Fruit fly (Drosophila melanogaster) whole organism, wandering third instar larva: ENCODE measurements around the gene CG12395.

Experiments
- Abd-B ChIP-seq: fragments of >200 bp; optimal IDR thresholded peaks from 2 replicates; lab custom pipeline; 2017; ENCODE audit warnings: missing biosample characterization, missing genetic modification characterization
- CG32264 ChIP-seq: fragments of 200-800 bp; sonication (Bioruptor generic); optimal IDR thresholded peaks from 2 replicates; lab custom pipeline; 2016; ENCODE audit warnings: missing biosample characterization, missing genetic modification characterization
- CG9705 ChIP-seq: fragments of 200-800 bp; sonication (Bioruptor generic); optimal IDR thresholded peaks from 2 replicates; lab custom pipeline; 2018; ENCODE audit warnings: missing biosample characterization, mild to moderate bottlenecking, missing genetic modification characterization
- CrebA ChIP-seq: fragments of 200-800 bp; sonication (Bioruptor generic); optimal IDR thresholded peaks from 2 replicates; lab custom pipeline; 2016; ENCODE audit warnings: missing biosample characterization, mild to moderate bottlenecking, missing genetic modification characterization, borderline replicate concordance
- Dfd ChIP-seq: fragments of >200 bp; optimal IDR thresholded peaks from 2 replicates; lab custom pipeline; 2017; ENCODE audit warnings: missing biosample characterization, missing genetic modification characterization
- Dif ChIP-seq: fragments of 200-275, 200-300 bp; sonication (Bioruptor generic); optimal IDR thresholded peaks from 2 replicates; lab custom pipeline; 2018; ENCODE audit warnings: missing biosample characterization, missing genetic modification characterization; ENCODE audit not compliant: partially characterized antibody
- GATAd ChIP-seq: sonication (Bioruptor generic); optimal IDR thresholded peaks from 2 replicates; lab custom pipeline; 2016; ENCODE audit warnings: missing biosample characterization, missing genetic modification characterization
- HLH106 ChIP-seq: fragments of 200-800 bp; optimal IDR thresholded peaks from 3 replicates; lab custom pipeline; 2019; ENCODE audit warnings: missing biosample characterization, mild to moderate bottlenecking, missing genetic modification characterization, moderate library complexity
- Hnf4 ChIP-seq: fragments of 200-800 bp; sonication (Bioruptor generic); optimal IDR thresholded peaks from 2 replicates; lab custom pipeline; 2016; ENCODE audit warnings: missing biosample characterization, mild to moderate bottlenecking, missing genetic modification characterization
- Hr78 ChIP-seq: fragments of >200 bp; optimal IDR thresholded peaks from 2 replicates; lab custom pipeline; 2017; ENCODE audit warnings: missing biosample characterization, missing genetic modification characterization
- Hr83 ChIP-seq: fragments of 200-300 bp; sonication (Bioruptor generic); optimal IDR thresholded peaks from 2 replicates; lab custom pipeline; 2016; ENCODE audit warnings: missing biosample characterization, mild to moderate bottlenecking, missing genetic modification characterization, moderate library complexity; ENCODE audit not compliant: poor library complexity, severe bottlenecking
- Jra ChIP-seq: sonication (Bioruptor generic); optimal IDR thresholded peaks from 2 replicates; lab custom pipeline; 2016; ENCODE audit warnings: missing biosample characterization, missing genetic modification characterization
- Mio ChIP-seq: sonication (Bioruptor generic); optimal IDR thresholded peaks from 2 replicates; lab custom pipeline; 2016; ENCODE audit warnings: missing biosample characterization, missing genetic modification characterization
- Myc ChIP-seq: fragments of >200 bp; optimal IDR thresholded peaks from 2 replicates; lab custom pipeline; 2017
- N ChIP-seq: fragments of >200 bp; optimal IDR thresholded peaks from 2 replicates; lab custom pipeline; 2018; ENCODE audit warnings: missing biosample characterization, missing external identifiers, missing genetic modification characterization
- OdsH ChIP-seq: fragments of 200-800 bp; sonication (Bioruptor generic); optimal IDR thresholded peaks from 2 replicates; lab custom pipeline; 2016; ENCODE audit warnings: missing biosample characterization, mild to moderate bottlenecking, missing genetic modification characterization
- Rel ChIP-seq, 2 experiments: fragments of 200-800 bp; sonication (Bioruptor generic) in 1 of 2; optimal IDR thresholded peaks; 2 replicates in 1 of 2; 3 replicates in 1 of 2; lab custom pipeline; 2016 to 2019; ENCODE audit warnings: mild to moderate bottlenecking in 2 of 2, missing biosample characterization in 2 of 2, missing genetic modification characterization in 2 of 2, moderate library complexity in 1 of 2
- Sp1 ChIP-seq: fragments of 200-800 bp; sonication (Bioruptor generic); optimal IDR thresholded peaks from 3 replicates; lab custom pipeline; 2019; ENCODE audit warnings: missing biosample characterization, mild to moderate bottlenecking, missing genetic modification characterization, moderate library complexity
- Vsx2 ChIP-seq: fragments of 200-300, 225-300 bp; sonication (Bioruptor generic); optimal IDR thresholded peaks from 2 replicates; lab custom pipeline; 2018; ENCODE audit warnings: missing biosample characterization, missing genetic modification characterization; ENCODE audit not compliant: partially characterized antibody
- br ChIP-seq: fragments of 200-800 bp; sonication (Bioruptor generic); optimal IDR thresholded peaks from 2 replicates; lab custom pipeline; 2016; ENCODE audit warnings: missing biosample characterization, missing genetic modification characterization
- brk ChIP-seq: fragments of 200-800 bp; sonication (Bioruptor generic); optimal IDR thresholded peaks from 2 replicates; lab custom pipeline; 2016; ENCODE audit warnings: missing biosample characterization, mild to moderate bottlenecking, missing genetic modification characterization
- dl ChIP-seq, 2 experiments: fragments of 175-275, 200-275 bp in 1 of 2; fragments of 200-275 bp in 1 of 2; sonication (Bioruptor generic); optimal IDR thresholded peaks; lab custom pipeline; 2018; ENCODE audit warnings: mild to moderate bottlenecking in 2 of 2, missing biosample characterization in 2 of 2, missing genetic modification characterization in 2 of 2, moderate library complexity in 2 of 2; ENCODE audit not compliant: partially characterized antibody in 2 of 2, insufficient read depth in 1 of 2
- dmrt93B ChIP-seq: fragments of 200-800 bp; sonication (Bioruptor generic); optimal IDR thresholded peaks from 2 replicates; lab custom pipeline; 2018; ENCODE audit warnings: missing biosample characterization, mild to moderate bottlenecking, missing genetic modification characterization
- dsf ChIP-seq: sonication (Bioruptor generic); optimal IDR thresholded peaks from 2 replicates; lab custom pipeline; 2016; ENCODE audit warnings: missing biosample characterization, missing genetic modification characterization, borderline replicate concordance
- ey ChIP-seq: fragments of 200-800 bp; sonication (Bioruptor generic); optimal IDR thresholded peaks from 2 replicates; lab custom pipeline; 2016; ENCODE audit warnings: missing biosample characterization, missing genetic modification characterization
- foxo ChIP-seq, 2 experiments: fragments of 200-800 bp; sonication (Bioruptor generic); optimal IDR thresholded peaks; 2 replicates in 1 of 2; 3 replicates in 1 of 2; lab custom pipeline; 2016 to 2017; ENCODE audit warnings: missing biosample characterization in 2 of 2, missing genetic modification characterization in 2 of 2
- fru ChIP-seq: fragments of 200-800 bp; sonication (Bioruptor generic); optimal IDR thresholded peaks from 3 replicates; lab custom pipeline; 2016; ENCODE audit warnings: missing biosample characterization, mild to moderate bottlenecking, missing genetic modification characterization
- h ChIP-seq: fragments of 200-800 bp; sonication (Bioruptor generic); optimal IDR thresholded peaks from 3 replicates; lab custom pipeline; 2016; ENCODE audit warnings: missing biosample characterization, mild to moderate bottlenecking, missing genetic modification characterization
- jim ChIP-seq: fragments of 175-275, 200-325 bp; sonication (Bioruptor generic); optimal IDR thresholded peaks from 2 replicates; lab custom pipeline; 2016; ENCODE audit warnings: missing biosample characterization, mild to moderate bottlenecking, missing genetic modification characterization
- lola ChIP-seq: fragments of >200 bp; optimal IDR thresholded peaks from 2 replicates; lab custom pipeline; 2017; ENCODE audit warnings: missing biosample characterization, missing genetic modification characterization
- pan ChIP-seq: fragments of >200 bp; optimal IDR thresholded peaks from 2 replicates; lab custom pipeline; 2017
- psq ChIP-seq: fragments of 200-800 bp; sonication (Bioruptor generic); optimal IDR thresholded peaks from 3 replicates; lab custom pipeline; 2017; ENCODE audit warnings: missing biosample characterization, mild to moderate bottlenecking, missing genetic modification characterization, moderate library complexity
- rgr ChIP-seq: fragments of 200-800 bp; sonication (Bioruptor generic); optimal IDR thresholded peaks from 3 replicates; lab custom pipeline; 2016; ENCODE audit warnings: missing biosample characterization, mild to moderate bottlenecking, missing genetic modification characterization
- sage ChIP-seq: fragments of 200-800 bp; sonication (Bioruptor generic); optimal IDR thresholded peaks from 2 replicates; lab custom pipeline; 2016; ENCODE audit warnings: missing biosample characterization, mild to moderate bottlenecking, missing genetic modification characterization
- sv ChIP-seq: fragments of 200-800 bp; sonication (Bioruptor generic); optimal IDR thresholded peaks from 3 replicates; lab custom pipeline; 2016; ENCODE audit warnings: missing biosample characterization, missing genetic modification characterization
- tai ChIP-seq: sonication (Bioruptor generic); optimal IDR thresholded peaks from 2 replicates; lab custom pipeline; 2016; ENCODE audit warnings: missing biosample characterization, missing genetic modification characterization
- usp ChIP-seq: fragments of >200 bp; optimal IDR thresholded peaks from 2 replicates; lab custom pipeline; 2017; ENCODE audit warnings: missing biosample characterization, missing genetic modification characterization
- woc ChIP-seq: sonication (Bioruptor generic); optimal IDR thresholded peaks from 2 replicates; lab custom pipeline; 2016; ENCODE audit warnings: missing biosample characterization, mild to moderate bottlenecking, missing genetic modification characterization

Gene CG12395

DNA sequence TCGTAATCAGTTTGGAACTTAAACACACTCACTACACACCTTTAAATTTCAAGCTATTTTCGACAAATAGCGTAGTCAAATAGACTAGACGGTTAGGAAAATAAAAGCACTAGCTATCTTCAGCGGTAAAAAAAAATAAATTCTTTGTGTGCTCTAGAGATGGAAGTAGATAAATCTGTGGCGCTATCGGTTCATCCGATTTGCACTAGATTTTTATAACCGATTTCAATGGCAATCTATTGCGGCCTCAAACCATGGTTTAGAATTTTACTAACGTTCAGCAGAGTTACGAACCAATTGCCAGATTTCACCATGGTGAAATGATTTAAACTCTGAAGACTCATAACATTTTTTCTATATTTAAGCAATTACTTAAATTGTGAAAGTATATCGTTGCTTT lies 33.8 kb upstream of the CG12395 start (continued):
- TF ChIP-seq h (GFP tag; lab: Kevin White, UChicago) (peak; percentile 27), brk (peak; percentile 3), Rel (GFP tag; optimal IDR thresholded peaks at IDR 0.05; lab: Kevin White, UChicago) (no peak), Rel (tag; optimal IDR thresholded peaks at IDR 0.05; lab: Kevin White, UChicago) (peak; percentile 15), CG9705 (GFP tag; lab: Kevin White, UChicago) (no peak), CrebA (GFP tag; lab: Kevin White, UChicago) (no peak), br (GFP tag; lab: Kevin White, UChicago) (no peak)

DNA sequence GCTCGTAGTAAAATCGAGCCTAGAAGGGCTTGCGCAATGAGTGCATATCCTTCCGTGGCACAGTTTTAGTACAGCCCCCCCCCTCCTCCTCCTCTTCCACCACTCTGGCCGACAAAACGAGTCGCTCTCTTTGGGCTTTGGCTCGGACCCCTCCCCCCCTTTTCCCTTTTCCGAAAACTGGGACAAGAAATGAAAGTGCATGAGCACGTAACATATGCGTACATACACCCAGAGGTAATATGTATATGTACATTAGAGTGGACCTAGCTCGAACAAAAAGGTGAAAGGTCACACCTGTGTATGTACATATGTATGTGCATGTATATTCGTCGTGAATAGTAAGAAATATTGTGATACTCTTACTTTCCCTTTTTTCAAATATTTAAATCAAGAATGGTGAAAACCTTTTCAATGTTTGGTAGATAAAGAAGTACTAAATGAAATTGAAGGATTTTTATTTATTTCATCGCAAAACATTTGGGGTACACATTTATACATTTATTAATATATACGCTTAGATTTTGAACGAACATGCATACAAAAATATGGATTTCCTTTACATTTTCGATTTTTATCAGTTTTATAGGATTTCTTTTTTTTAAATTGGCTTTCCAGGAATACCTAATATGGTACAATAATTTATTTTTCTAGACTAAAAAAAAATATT lies 30.0 kb upstream of the CG12395 start:
- no peak for TF ChIP-seq Dfd
- no peak for TF ChIP-seq HLH106
- peak; percentile 14 for TF ChIP-seq fru (GFP tag; lab: Kevin White, UChicago)
- no peak for TF ChIP-seq Hr83 (GFP tag; lab: Kevin White, UChicago)
- no peak for TF ChIP-seq Abd-B (GFP tag; lab: Kevin White, UChicago)
- peak; percentile 16 for TF ChIP-seq psq (GFP tag; lab: Kevin White, UChicago)
- TF ChIP-seq foxo (GFP tag; optimal IDR thresholded peaks at IDR 0.05; lab: Kevin White, UChicago), result peak in 1 of 2 experiments; percentile 12
- TF ChIP-seq, all 38 proteins: peak for 3

DNA sequence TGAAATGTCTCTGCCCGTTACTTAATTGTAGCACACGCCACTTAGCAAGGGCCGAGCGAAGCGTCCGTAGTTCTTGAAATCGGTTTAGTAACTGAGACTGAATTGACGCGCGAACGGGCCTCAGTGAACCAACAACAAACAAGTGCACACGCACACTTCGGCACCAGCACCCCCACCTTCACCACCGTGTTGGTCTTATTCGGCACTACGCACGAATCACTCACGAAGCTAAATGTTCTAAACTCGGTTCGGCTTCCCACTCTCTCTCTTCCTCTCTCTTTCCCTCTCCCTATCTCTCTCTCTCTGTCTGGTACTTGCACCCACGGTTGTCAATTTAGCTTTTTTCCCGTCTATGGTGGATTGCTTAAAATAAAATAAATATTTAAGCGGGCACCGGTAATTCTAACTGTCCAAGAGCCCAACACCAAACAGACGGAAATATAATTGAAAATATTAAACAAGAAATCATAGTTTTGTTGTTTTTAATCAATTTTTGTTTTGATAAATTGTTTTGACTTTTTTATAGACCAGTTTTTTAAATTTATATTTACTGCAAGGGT lies 28.8 kb upstream of the CG12395 start, which contains the start of gene Tob:
TSS of gene Tob (minus strand) at position 65 of the 560 bp plus-strand sequence.
- TF ChIP-seq h (GFP tag; lab: Kevin White, UChicago), result peak; percentile 75
- peak; percentile 8 for TF ChIP-seq psq (GFP tag; lab: Kevin White, UChicago)
- TF ChIP-seq HLH106, result peak; percentile 12
- peak; percentile 37 for TF ChIP-seq ey (GFP tag; lab: Kevin White, UChicago)
- no peak for TF ChIP-seq Sp1 (GFP tag; lab: Kevin White, UChicago)
- no peak for TF ChIP-seq dmrt93B
- TF ChIP-seq Hnf4 (GFP tag; lab: Kevin White, UChicago), result peak; percentile 10
- TF ChIP-seq pan (lab: Kevin White, UChicago), result no peak
- TF ChIP-seq usp, result no peak
- no peak for TF ChIP-seq CrebA (GFP tag; lab: Kevin White, UChicago)
- TF ChIP-seq fru (GFP tag; lab: Kevin White, UChicago), result peak; percentile 61
- TF ChIP-seq Vsx2, result no peak
- no peak for TF ChIP-seq jim (GFP tag; lab: Kevin White, UChicago)
- no peak for TF ChIP-seq GATAd (GFP tag; lab: Kevin White, UChicago)
- TF ChIP-seq sv, result no peak
- TF ChIP-seq dl (GFP tag; optimal IDR thresholded peaks at IDR 0.05; lab: Kevin White, UChicago; ENCODE audit: insufficient read depth in 1 of 2, partially characterized antibody in 2 of 2), result peak in 1 of 2 experiments; percentile 27
- no peak for TF ChIP-seq Hr83 (GFP tag; lab: Kevin White, UChicago)
- no peak for TF ChIP-seq dsf
- no peak for TF ChIP-seq sage (GFP tag; lab: Kevin White, UChicago)
- TF ChIP-seq Abd-B (GFP tag; lab: Kevin White, UChicago), result no peak
- TF ChIP-seq foxo (GFP tag; optimal IDR thresholded peaks at IDR 0.05; lab: Kevin White, UChicago), result peak in 1 of 2 experiments; percentile 29
- no peak for TF ChIP-seq rgr (GFP tag; lab: Kevin White, UChicago)
- TF ChIP-seq lola (GFP tag; lab: Kevin White, UChicago), result no peak
- TF ChIP-seq tai, result no peak
- TF ChIP-seq OdsH, result no peak
- TF ChIP-seq brk, result no peak
- peak; percentile 67 for TF ChIP-seq Myc
- TF ChIP-seq Rel (GFP tag; optimal IDR thresholded peaks at IDR 0.05; lab: Kevin White, UChicago), result no peak
- TF ChIP-seq Rel (tag; optimal IDR thresholded peaks at IDR 0.05; lab: Kevin White, UChicago), result peak; percentile 7
- TF ChIP-seq Hr78 (GFP tag; lab: Kevin White, UChicago), result no peak
- TF ChIP-seq CG9705 (GFP tag; lab: Kevin White, UChicago), result no peak
- TF ChIP-seq Mio (GFP tag; lab: Kevin White, UChicago), result no peak
- no peak for TF ChIP-seq Jra (GFP tag; lab: Kevin White, UChicago)
- TF ChIP-seq woc, result peak; percentile 78
- TF ChIP-seq Dif (GFP tag; lab: Kevin White, UChicago), result peak; percentile 22
- TF ChIP-seq CG32264 (GFP tag; lab: Kevin White, UChicago), result no peak
- TF ChIP-seq Dfd, result no peak
- TF ChIP-seq N, result no peak
- peak; percentile 41 for TF ChIP-seq br (GFP tag; lab: Kevin White, UChicago)
